Worm (Caenorhabditis elegans): ENCODE results near the gene srxa-13.

DNA sequence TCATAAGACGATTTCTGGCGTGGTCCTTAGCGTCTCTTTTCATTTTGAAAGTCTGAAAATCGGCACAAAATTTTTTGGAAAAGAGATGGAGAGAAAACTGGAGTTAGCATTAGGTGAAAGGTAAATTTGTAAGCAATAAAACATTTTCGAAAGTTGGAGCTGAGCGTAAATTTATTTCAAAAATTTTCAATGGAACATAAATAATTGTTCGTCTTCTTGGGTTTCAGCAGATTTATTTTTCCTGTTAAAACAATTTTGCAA lies 20.8 kb upstream of the srxa-13 start, which contains the start of gene C06B3.6:
- TF ChIP-seq sea-2 (GFP tag; optimal IDR thresholded peaks at IDR 0.05): no peak
- TF ChIP-seq ztf-11 (tag; optimal IDR thresholded peaks at IDR 0.05): no peak
- no peak for TF ChIP-seq nhr-76 (tag; optimal IDR thresholded peaks at IDR 0.05)
- TF ChIP-seq nhr-12 (tag; optimal IDR thresholded peaks at IDR 0.05): no peak
- TF ChIP-seq ceh-82 (tag; optimal IDR thresholded peaks at IDR 0.05): no peak

All from whole organism, L3 larva.